Fruit fly (Drosophila melanogaster) whole organism, embryonic: ENCODE measurements around the gene CG42512.

Source experiments
- Bteb2 ChIP-seq: fragments of 200-800 bp; sonication (Bioruptor generic); optimal IDR thresholded peaks from 2 replicates; lab custom pipeline; 2016; ENCODE audit warnings: missing biosample characterization, missing genetic modification characterization
- CG10979 ChIP-seq: fragments of 200-800 bp; sonication (Bioruptor generic); optimal IDR thresholded peaks from 2 replicates; lab custom pipeline; 2018; ENCODE audit warnings: missing biosample characterization, mild to moderate bottlenecking, missing genetic modification characterization, moderate library complexity
- CG11504 ChIP-seq: fragments of 200-800 bp; sonication (Bioruptor generic); optimal IDR thresholded peaks from 3 replicates; lab custom pipeline; 2019; ENCODE audit warnings: missing biosample characterization, mild to moderate bottlenecking, missing genetic modification characterization, moderate library complexity
- CG12391 ChIP-seq: fragments of 200-800 bp; sonication (Bioruptor generic); optimal IDR thresholded peaks from 3 replicates; lab custom pipeline; 2018; ENCODE audit warnings: missing biosample characterization, mild to moderate bottlenecking, missing genetic modification characterization, moderate library complexity
- CG15696 ChIP-seq: fragments of 200-800 bp; sonication (Bioruptor generic); optimal IDR thresholded peaks from 2 replicates; lab custom pipeline; 2019; ENCODE audit warnings: missing biosample characterization, mild to moderate bottlenecking, missing genetic modification characterization, moderate library complexity
- CG17359 ChIP-seq: fragments of 200-800 bp; sonication (Bioruptor generic); optimal IDR thresholded peaks from 3 replicates; lab custom pipeline; 2018; ENCODE audit warnings: missing biosample characterization, mild to moderate bottlenecking, missing genetic modification characterization, moderate library complexity
- CG17361 ChIP-seq: fragments of 200-800 bp; sonication (Bioruptor generic); IDR thresholded peaks from 3 replicates; pipeline ENCODE4 v1.3.6; 2022; ENCODE audit warnings: missing biosample characterization, missing genetic modification characterization
- CG18262 ChIP-seq: fragments of 200-800 bp; optimal IDR thresholded peaks from 3 replicates; lab custom pipeline; 2019; ENCODE audit warnings: missing biosample characterization, mild to moderate bottlenecking, missing genetic modification characterization, moderate library complexity
- CG18764 ChIP-seq: fragments of 200-800 bp; sonication (Bioruptor generic); optimal IDR thresholded peaks from 3 replicates; lab custom pipeline; 2016; ENCODE audit warnings: missing biosample characterization, missing genetic modification characterization
- CG2712 ChIP-seq: fragments of 200-800 bp; optimal IDR thresholded peaks from 3 replicates; lab custom pipeline; 2019; ENCODE audit warnings: missing biosample characterization, mild to moderate bottlenecking, missing genetic modification characterization, moderate library complexity
- CG31441 ChIP-seq: fragments of 200-800 bp; sonication (Bioruptor generic); IDR thresholded peaks from 2 replicates; pipeline ENCODE4 v1.3.6; 2022; ENCODE audit warnings: missing biosample characterization, missing genetic modification characterization
- CG32532 ChIP-seq: fragments of 200-800 bp; sonication (Bioruptor generic); IDR thresholded peaks from 2 replicates; pipeline ENCODE4 v1.3.6; 2022; ENCODE audit warnings: missing biosample characterization, missing genetic modification characterization
- CG4360 ChIP-seq: fragments of 200-800 bp; sonication (Bioruptor generic); IDR thresholded peaks from 2 replicates; pipeline ENCODE4 v1.3.6; 2022; ENCODE audit warnings: missing biosample characterization, missing genetic modification characterization
- CG6689 ChIP-seq: fragments of 200-800 bp; sonication (Bioruptor generic); IDR thresholded peaks from 2 replicates; pipeline ENCODE4 v1.3.6; 2022; ENCODE audit warnings: missing biosample characterization, missing genetic modification characterization
- CG7556 ChIP-seq: fragments of 200-800 bp; sonication (Bioruptor generic); optimal IDR thresholded peaks from 2 replicates; lab custom pipeline; 2017; ENCODE audit warnings: missing biosample characterization, mild to moderate bottlenecking, missing genetic modification characterization
- CG7839 ChIP-seq: fragments of 200-800 bp; sonication (Bioruptor generic); optimal IDR thresholded peaks from 3 replicates; lab custom pipeline; 2018; ENCODE audit warnings: missing biosample characterization, mild to moderate bottlenecking, missing genetic modification characterization, moderate library complexity
- CG9876 ChIP-seq: fragments of 200-800 bp; sonication (Bioruptor generic); optimal IDR thresholded peaks from 2 replicates; lab custom pipeline; 2016; ENCODE audit warnings: missing biosample characterization, missing genetic modification characterization
- Camta ChIP-seq: fragments of 200-800 bp; sonication (Bioruptor generic); optimal IDR thresholded peaks from 2 replicates; lab custom pipeline; 2016; ENCODE audit warnings: missing biosample characterization, missing genetic modification characterization
- Hr51 ChIP-seq, 2 experiments: fragments of 200-800 bp; sonication (Bioruptor generic); optimal IDR thresholded peaks; 2 replicates in 1 of 2; 3 replicates in 1 of 2; lab custom pipeline; 2016 to 2018; ENCODE audit warnings: missing biosample characterization in 2 of 2, missing genetic modification characterization in 2 of 2, mild to moderate bottlenecking in 1 of 2, moderate library complexity in 1 of 2
- Jarid2 ChIP-seq: fragments of 200-800 bp; sonication (Bioruptor generic); optimal IDR thresholded peaks from 3 replicates; lab custom pipeline; 2017; ENCODE audit warnings: mild to moderate bottlenecking, missing biosample characterization, missing genetic modification reagents, missing genetic modification characterization
- Myb ChIP-seq: fragments of 200-800 bp; sonication (Bioruptor generic); optimal IDR thresholded peaks from 2 replicates; lab custom pipeline; 2016; ENCODE audit warnings: missing biosample characterization, missing genetic modification characterization
- NC2α ChIP-seq: fragments of 200-800 bp; sonication (Bioruptor generic); optimal IDR thresholded peaks from 2 replicates; lab custom pipeline; 2016; ENCODE audit warnings: missing biosample characterization, missing genetic modification characterization
- Oli ChIP-seq: fragments of 200-800 bp; sonication (Bioruptor generic); optimal IDR thresholded peaks from 2 replicates; lab custom pipeline; 2018; ENCODE audit warnings: missing biosample characterization, mild to moderate bottlenecking, missing genetic modification characterization, moderate library complexity
- PHDP ChIP-seq: fragments of 200-800 bp; sonication (Bioruptor generic); optimal IDR thresholded peaks from 3 replicates; lab custom pipeline; 2018; ENCODE audit warnings: missing biosample characterization, mild to moderate bottlenecking, missing genetic modification characterization, moderate library complexity
- Sox102F ChIP-seq: fragments of 200-800 bp; sonication (Bioruptor generic); optimal IDR thresholded peaks from 2 replicates; lab custom pipeline; 2018; ENCODE audit warnings: missing biosample characterization, mild to moderate bottlenecking, missing genetic modification characterization, moderate library complexity
- Sry-δ ChIP-seq: fragments of 200-800 bp; sonication (Bioruptor generic); optimal IDR thresholded peaks from 2 replicates; lab custom pipeline; 2016; ENCODE audit warnings: missing biosample characterization, missing genetic modification characterization
- Stat92E ChIP-seq, 3 experiments: fragments of >200 bp in 2 of 3; fragments of 200-800 bp in 1 of 3; sonication (Bioruptor generic) in 1 of 3; optimal IDR thresholded peaks; 2 replicates each; lab custom pipeline; 2017 to 2019; ENCODE audit warnings: missing biosample characterization in 3 of 3, missing genetic modification characterization in 3 of 3, mild to moderate bottlenecking in 1 of 3, moderate library complexity in 1 of 3
- cato ChIP-seq: fragments of 200-800 bp; sonication (Bioruptor generic); optimal IDR thresholded peaks from 2 replicates; lab custom pipeline; 2016; ENCODE audit warnings: missing biosample characterization, missing genetic modification characterization, borderline replicate concordance
- ci ChIP-seq: fragments of 200-800 bp; sonication (Bioruptor generic); IDR thresholded peaks from 3 replicates; pipeline ENCODE4 v1.3.6; 2022; ENCODE audit warnings: missing biosample characterization, missing genetic modification characterization
- dmrt11E ChIP-seq: fragments of 200-800 bp; sonication (Bioruptor generic); optimal IDR thresholded peaks from 3 replicates; lab custom pipeline; 2018; ENCODE audit warnings: missing biosample characterization, mild to moderate bottlenecking, missing genetic modification characterization, moderate library complexity
- gem ChIP-seq: fragments of 200-800 bp; sonication (Bioruptor generic); optimal IDR thresholded peaks from 2 replicates; lab custom pipeline; 2019; ENCODE audit warnings: missing biosample characterization, mild to moderate bottlenecking, missing genetic modification characterization, moderate library complexity
- grau ChIP-seq: fragments of 200-800 bp; optimal IDR thresholded peaks from 3 replicates; lab custom pipeline; 2019; ENCODE audit warnings: missing biosample characterization, mild to moderate bottlenecking, missing genetic modification characterization, moderate library complexity
- grn ChIP-seq: fragments of 200-800 bp; sonication (Bioruptor generic); optimal IDR thresholded peaks from 3 replicates; lab custom pipeline; 2017; ENCODE audit warnings: missing biosample characterization, missing genetic modification characterization
- hkb ChIP-seq, 2 experiments: fragments of 200-800 bp in 1 of 2; fragments of >200 bp in 1 of 2; sonication (Bioruptor generic) in 1 of 2; IDR thresholded peaks in 1 of 2; optimal IDR thresholded peaks in 1 of 2; 2 replicates each; pipeline versions ENCODE4 v1.3.6 to Lab custom; 2017 to 2022; ENCODE audit warnings: missing biosample characterization in 1 of 2, missing genetic modification characterization in 1 of 2
- odd ChIP-seq: fragments of 200-800 bp; sonication (Bioruptor generic); optimal IDR thresholded peaks from 2 replicates; lab custom pipeline; 2017; ENCODE audit warnings: missing biosample characterization, mild to moderate bottlenecking, missing genetic modification characterization
- org-1 ChIP-seq: fragments of 200-800 bp; sonication (Bioruptor generic); optimal IDR thresholded peaks from 2 replicates; lab custom pipeline; 2017; ENCODE audit warnings: missing biosample characterization, missing genetic modification characterization
- otp ChIP-seq: fragments of 200-800 bp; sonication (Bioruptor generic); IDR thresholded peaks from 3 replicates; pipeline ENCODE4, ENCODE4 v1.3.6; 2022; ENCODE audit warnings: missing biosample characterization, missing genetic modification characterization
- pb ChIP-seq: fragments of 200-800 bp; sonication (Bioruptor generic); optimal IDR thresholded peaks from 3 replicates; lab custom pipeline; 2016; ENCODE audit warnings: missing biosample characterization, missing genetic modification characterization
- pfk ChIP-seq: fragments of 200-800 bp; sonication (Bioruptor generic); optimal IDR thresholded peaks from 2 replicates; lab custom pipeline; 2018; ENCODE audit warnings: missing biosample characterization, mild to moderate bottlenecking, missing genetic modification characterization, moderate library complexity
- phol ChIP-seq: fragments of 200-800 bp; sonication (Bioruptor generic); optimal IDR thresholded peaks from 3 replicates; lab custom pipeline; 2018; ENCODE audit warnings: missing biosample characterization, mild to moderate bottlenecking, missing genetic modification characterization, moderate library complexity
- shn ChIP-seq: fragments of 200-800 bp; sonication (Bioruptor generic); optimal IDR thresholded peaks from 3 replicates; lab custom pipeline; 2016; ENCODE audit warnings: missing biosample characterization, missing genetic modification characterization
- slbo ChIP-seq: fragments of 200-800 bp; sonication (Bioruptor generic); IDR thresholded peaks from 2 replicates; pipeline ENCODE4 v1.3.6; 2022; ENCODE audit warnings: missing biosample characterization, missing genetic modification characterization
- stwl ChIP-seq: fragments of 200-800 bp; sonication (Bioruptor generic); optimal IDR thresholded peaks from 3 replicates; lab custom pipeline; 2018; ENCODE audit warnings: missing biosample characterization, mild to moderate bottlenecking, missing genetic modification characterization, moderate library complexity

The CG42512 gene

dm6 chrX:16677163-16677562 is 26.0 kb downstream of the CG42512 start:
- TF ChIP-seq CG17359 (tag; lab: Kevin White, UChicago): no peak
- no peak for TF ChIP-seq shn (GFP tag; lab: Kevin White, UChicago)
- peak; percentile 12 for TF ChIP-seq CG7839 (tag; lab: Kevin White, UChicago)
- TF ChIP-seq hkb (optimal IDR thresholded peaks at IDR 0.05; lab: Kevin White, UChicago): no peak
- TF ChIP-seq hkb (GFP tag; IDR thresholded peaks at IDR 0.05; lab: Robert Waterston, UW): no peak
- TF ChIP-seq stwl (tag; lab: Kevin White, UChicago): no peak
- peak; percentile 22 for TF ChIP-seq CG7556
- peak; percentile 20 for TF ChIP-seq grau (tag; lab: Kevin White, UChicago)
- no peak for TF ChIP-seq Jarid2
- TF ChIP-seq CG18764 (GFP tag; lab: Kevin White, UChicago): no peak
- TF ChIP-seq odd (GFP tag; lab: Kevin White, UChicago): no peak
- TF ChIP-seq Sry-δ (GFP tag; lab: Kevin White, UChicago): no peak
- TF ChIP-seq CG11504 (tag; lab: Kevin White, UChicago): peak; percentile 32
- TF ChIP-seq pfk (GFP tag; lab: Kevin White, UChicago): no peak
- TF ChIP-seq CG18262: peak; percentile 16
- TF ChIP-seq CG31441 (GFP tag; lab: Robert Waterston, UW): 0 out of 2 replicates have a peak, but pooled peaks have one; percentile 22
- TF ChIP-seq PHDP (tag; lab: Kevin White, UChicago): peak; percentile 20
- peak; percentile 11 for TF ChIP-seq CG12391 (tag; lab: Kevin White, UChicago)
- no peak for TF ChIP-seq NC2α
- no peak for TF ChIP-seq Stat92E (GFP tag; optimal IDR thresholded peaks at IDR 0.05; lab: Kevin White, UChicago)
- no peak for TF ChIP-seq grn (GFP tag; lab: Kevin White, UChicago)
- TF ChIP-seq phol (tag; lab: Kevin White, UChicago): peak; percentile 6
- TF ChIP-seq CG32532 (GFP tag; lab: Robert Waterston, UW): 0 out of 2 replicates have a peak, but pooled peaks have one; percentile 13
- peak in 1 of 2 experiments; percentile 29 for TF ChIP-seq Hr51 (GFP tag; optimal IDR thresholded peaks at IDR 0.05; lab: Kevin White, UChicago)
- TF ChIP-seq Camta: no peak
- TF ChIP-seq Bteb2 (GFP tag; lab: Kevin White, UChicago): no peak
- TF ChIP-seq Oli (tag; lab: Kevin White, UChicago): peak; percentile 2
- TF ChIP-seq CG4360: no peak
- TF ChIP-seq gem (tag; lab: Kevin White, UChicago): peak; percentile 43
- TF ChIP-seq CG17361 (GFP tag; lab: Robert Waterston, UW): 0 out of 3 replicates have a peak, but pooled peaks have one; percentile 30
- TF ChIP-seq CG6689 (GFP tag; lab: Robert Waterston, UW): 0 out of 2 replicates have a peak, but pooled peaks have one; percentile 22
- TF ChIP-seq otp: no peak
- no peak for TF ChIP-seq CG9876
- peak; percentile 30; the same call in 1 of the 2 replicates for TF ChIP-seq slbo (GFP tag; lab: Robert Waterston, UW)
- no peak for TF ChIP-seq CG15696 (tag; lab: Kevin White, UChicago)
- TF ChIP-seq pb (GFP tag; lab: Kevin White, UChicago): no peak
- peak; percentile 13 for TF ChIP-seq CG2712
- no peak for TF ChIP-seq org-1 (GFP tag; lab: Kevin White, UChicago)
- TF ChIP-seq cato (GFP tag; lab: Kevin White, UChicago): no peak
- TF ChIP-seq dmrt11E (tag; lab: Kevin White, UChicago): peak; percentile 22
- no peak for TF ChIP-seq Myb (GFP tag; lab: Kevin White, UChicago)
- peak; percentile 7 for TF ChIP-seq CG10979 (tag; lab: Kevin White, UChicago)
- TF ChIP-seq ci (GFP tag; lab: Robert Waterston, UW): no peak
- peak; percentile 17 for TF ChIP-seq Sox102F
